Fruit fly (Drosophila melanogaster) whole organism, embryonic: ENCODE data around the gene CG42781.
A peak's percentile ranks its signal among the peaks of the same experiment; 100 is the strongest.

Experiments used
- Adf1 ChIP-seq: fragments of 200-800 bp; sonication (Bioruptor generic); IDR thresholded peaks from 2 replicates; pipeline ENCODE4 v1.3.6; 2022; ENCODE audit warnings: missing biosample characterization, missing genetic modification characterization
- Antp ChIP-seq: fragments of 200-800 bp; sonication (Bioruptor generic); optimal IDR thresholded peaks from 3 replicates; lab custom pipeline; 2016; ENCODE audit warnings: missing biosample characterization, missing genetic modification characterization
- Atf3 ChIP-seq: fragments of 200-800 bp; sonication (Bioruptor generic); optimal IDR thresholded peaks from 3 replicates; lab custom pipeline; 2016; ENCODE audit warnings: missing biosample characterization, missing genetic modification characterization
- Bdp1 ChIP-seq: fragments of 200-800 bp; sonication (Bioruptor generic); optimal IDR thresholded peaks from 3 replicates; lab custom pipeline; 2016; ENCODE audit warnings: missing biosample characterization, missing genetic modification characterization
- Bgb ChIP-seq: fragments of 200-800 bp; sonication (Bioruptor generic); IDR thresholded peaks from 2 replicates; pipeline ENCODE4 v1.3.6; 2022; ENCODE audit warnings: missing biosample characterization, missing genetic modification characterization; ENCODE audit not compliant: partially characterized antibody
- CG11504 ChIP-seq: fragments of 200-800 bp; sonication (Bioruptor generic); optimal IDR thresholded peaks from 3 replicates; lab custom pipeline; 2019; ENCODE audit warnings: missing biosample characterization, mild to moderate bottlenecking, missing genetic modification characterization, moderate library complexity
- CG13894 ChIP-seq: fragments of 200-800 bp; sonication (Bioruptor generic); optimal IDR thresholded peaks from 3 replicates; lab custom pipeline; 2018; ENCODE audit warnings: missing biosample characterization, mild to moderate bottlenecking, missing genetic modification characterization, moderate library complexity
- CG14050 ChIP-seq: fragments of 200-800 bp; sonication (Bioruptor generic); IDR thresholded peaks from 3 replicates; pipeline ENCODE4 v1.3.6; 2022; ENCODE audit warnings: missing biosample characterization, missing genetic modification characterization
- CG14710 ChIP-seq: fragments of 200-800 bp; sonication (Bioruptor generic); optimal IDR thresholded peaks from 3 replicates; lab custom pipeline; 2019; ENCODE audit warnings: missing biosample characterization, mild to moderate bottlenecking, missing genetic modification characterization, moderate library complexity
- CG16813 ChIP-seq: fragments of 200-800 bp; sonication (Bioruptor generic); IDR thresholded peaks from 3 replicates; pipeline ENCODE4 v1.3.6; 2022; ENCODE audit warnings: missing biosample characterization, missing genetic modification characterization; ENCODE audit not compliant: partially characterized antibody
- CG16863 ChIP-seq: fragments of 200-800 bp; sonication (Bioruptor generic); optimal IDR thresholded peaks from 3 replicates; lab custom pipeline; 2016; ENCODE audit warnings: missing biosample characterization, missing genetic modification characterization
- CG17612 ChIP-seq: fragments of 200-800 bp; sonication (Bioruptor generic); IDR thresholded peaks from 2 replicates; pipeline ENCODE4 v1.3.6; 2022; ENCODE audit warnings: missing biosample characterization, missing genetic modification characterization
- CG17912 ChIP-seq: fragments of 200-800 bp; sonication (Bioruptor generic); optimal IDR thresholded peaks from 2 replicates; lab custom pipeline; 2018; ENCODE audit warnings: missing biosample characterization, mild to moderate bottlenecking, missing genetic modification characterization
- CG31388 ChIP-seq: fragments of 200-800 bp; sonication (Bioruptor generic); optimal IDR thresholded peaks from 2 replicates; lab custom pipeline; 2016; ENCODE audit warnings: missing biosample characterization, missing genetic modification characterization
- CG34376 ChIP-seq: fragments of 200-800 bp; sonication (Bioruptor generic); optimal IDR thresholded peaks from 2 replicates; lab custom pipeline; 2018; ENCODE audit warnings: missing biosample characterization, mild to moderate bottlenecking, missing genetic modification characterization
- CG4820 ChIP-seq: fragments of 200-800 bp; sonication (Bioruptor generic); optimal IDR thresholded peaks from 3 replicates; lab custom pipeline; 2016; ENCODE audit warnings: missing biosample characterization, missing genetic modification characterization
- CG5953 ChIP-seq: fragments of 200-800 bp; sonication (Bioruptor generic); IDR thresholded peaks from 2 replicates; pipeline ENCODE4 v1.3.6; 2022; ENCODE audit warnings: missing biosample characterization, missing genetic modification characterization
- CG6654 ChIP-seq: fragments of 200-800 bp; sonication (Bioruptor generic); optimal IDR thresholded peaks from 2 replicates; lab custom pipeline; 2017; ENCODE audit warnings: missing biosample characterization, mild to moderate bottlenecking, missing genetic modification characterization
- CG6854 ChIP-seq: fragments of 200-800 bp; sonication (Bioruptor generic); optimal IDR thresholded peaks from 3 replicates; lab custom pipeline; 2017; ENCODE audit warnings: missing biosample characterization, mild to moderate bottlenecking, missing genetic modification characterization
- CG7839 ChIP-seq: fragments of 200-800 bp; sonication (Bioruptor generic); optimal IDR thresholded peaks from 3 replicates; lab custom pipeline; 2018; ENCODE audit warnings: missing biosample characterization, mild to moderate bottlenecking, missing genetic modification characterization, moderate library complexity
- CG8388 ChIP-seq: fragments of 200-800 bp; sonication (Bioruptor generic); optimal IDR thresholded peaks from 2 replicates; lab custom pipeline; 2019; ENCODE audit warnings: missing biosample characterization, mild to moderate bottlenecking, missing genetic modification characterization, moderate library complexity
- CTCF ChIP-seq: fragments of 200-800 bp; sonication (Bioruptor generic); optimal IDR thresholded peaks from 2 replicates; lab custom pipeline; 2017; ENCODE audit warnings: missing biosample characterization, mild to moderate bottlenecking, missing genetic modification characterization, moderate library complexity
- Dll ChIP-seq: fragments of 200-800 bp; sonication (Bioruptor generic); IDR thresholded peaks from 4 replicates; pipeline ENCODE4 v1.3.6; 2022; ENCODE audit warnings: missing biosample characterization, missing genetic modification characterization; ENCODE audit not compliant: partially characterized antibody
- ERR ChIP-seq: fragments of 200-800 bp; sonication (Bioruptor generic); optimal IDR thresholded peaks from 2 replicates; lab custom pipeline; 2016; ENCODE audit warnings: missing biosample characterization, missing genetic modification characterization
- HLH3B ChIP-seq: fragments of 200-800 bp; sonication (Bioruptor generic); IDR thresholded peaks from 2 replicates; pipeline ENCODE4 v1.3.6; 2022; ENCODE audit warnings: missing biosample characterization, missing genetic modification characterization
- Max ChIP-seq: fragments of 200-800 bp; sonication (Bioruptor generic); optimal IDR thresholded peaks from 2 replicates; lab custom pipeline; 2016; ENCODE audit warnings: missing biosample characterization, mild to moderate bottlenecking, missing genetic modification characterization
- NK7.1 ChIP-seq: fragments of 200-800 bp; sonication (Bioruptor generic); optimal IDR thresholded peaks from 3 replicates; lab custom pipeline; 2016; ENCODE audit warnings: missing biosample characterization, missing genetic modification characterization
- Sin3A ChIP-seq: fragments of >200 bp; optimal IDR thresholded peaks from 2 replicates; lab custom pipeline; 2018
- Six4 ChIP-seq: fragments of 200-800 bp; sonication (Bioruptor generic); optimal IDR thresholded peaks from 2 replicates; lab custom pipeline; 2016; ENCODE audit warnings: missing biosample characterization, missing genetic modification characterization
- ab ChIP-seq: fragments of 200-800 bp; sonication (Bioruptor generic); optimal IDR thresholded peaks from 2 replicates; lab custom pipeline; 2016; ENCODE audit warnings: missing biosample characterization, missing genetic modification characterization
- ato ChIP-seq: fragments of 200-800 bp; sonication (Bioruptor generic); IDR thresholded peaks from 2 replicates; pipeline ENCODE4 v1.3.6; 2022; ENCODE audit warnings: missing biosample characterization, missing genetic modification characterization; ENCODE audit not compliant: partially characterized antibody
- cg ChIP-seq: fragments of 200-800 bp; sonication (Bioruptor generic); optimal IDR thresholded peaks from 3 replicates; lab custom pipeline; 2019; ENCODE audit warnings: missing biosample characterization, mild to moderate bottlenecking, missing genetic modification characterization, moderate library complexity
- chif ChIP-seq, 2 experiments: fragments of 200-800 bp; sonication (Bioruptor generic); optimal IDR thresholded peaks; 3 replicates each; lab custom pipeline; 2016; ENCODE audit warnings: missing biosample characterization in 2 of 2, missing genetic modification characterization in 2 of 2
- dysf ChIP-seq: fragments of 200-800 bp; sonication (Bioruptor generic); IDR thresholded peaks from 3 replicates; pipeline ENCODE4 v1.3.6; 2022; ENCODE audit warnings: missing biosample characterization, missing genetic modification characterization
- emc ChIP-seq: fragments of 200-800 bp; sonication (Bioruptor generic); optimal IDR thresholded peaks from 2 replicates; lab custom pipeline; 2016; ENCODE audit warnings: missing biosample characterization, missing genetic modification characterization
- ems ChIP-seq: fragments of 200-800 bp; sonication (Bioruptor generic); optimal IDR thresholded peaks from 3 replicates; lab custom pipeline; 2016; ENCODE audit warnings: missing biosample characterization, missing genetic modification characterization
- en ChIP-seq: fragments of 200-800 bp; sonication (Bioruptor generic); optimal IDR thresholded peaks from 2 replicates; lab custom pipeline; 2016; ENCODE audit warnings: missing biosample characterization, missing genetic modification characterization
- fd64A ChIP-seq: fragments of 200-800 bp; sonication (Bioruptor generic); optimal IDR thresholded peaks from 3 replicates; lab custom pipeline; 2018; ENCODE audit warnings: missing biosample characterization, mild to moderate bottlenecking, missing genetic modification characterization
- gcm2 ChIP-seq: fragments of 200-800 bp; sonication (Bioruptor generic); optimal IDR thresholded peaks from 2 replicates; lab custom pipeline; 2016; ENCODE audit warnings: missing biosample characterization, missing genetic modification characterization
- hbn ChIP-seq: fragments of 200-800 bp; sonication (Bioruptor generic); IDR thresholded peaks from 2 replicates; pipeline ENCODE4 v1.3.6; 2022; ENCODE audit warnings: missing biosample characterization, missing genetic modification characterization; ENCODE audit not compliant: partially characterized antibody
- jing ChIP-seq: fragments of 200-800 bp; sonication (Bioruptor generic); optimal IDR thresholded peaks from 2 replicates; lab custom pipeline; 2018; ENCODE audit warnings: missing biosample characterization, mild to moderate bottlenecking, missing genetic modification characterization
- lilli ChIP-seq: fragments of 200-800 bp; sonication (Bioruptor generic); optimal IDR thresholded peaks from 3 replicates; lab custom pipeline; 2016; ENCODE audit warnings: missing biosample characterization, missing genetic modification characterization
- ranshi ChIP-seq: fragments of 200-800 bp; sonication (Bioruptor generic); IDR thresholded peaks from 2 replicates; pipeline ENCODE4 v1.3.6; 2022; ENCODE audit warnings: missing biosample characterization, missing genetic modification characterization
- sc ChIP-seq, 3 experiments: fragments of >200 bp in 2 of 3; fragments of 200-800 bp in 1 of 3; sonication (Bioruptor generic) in 1 of 3; optimal IDR thresholded peaks; 2 replicates in 2 of 3; 3 replicates in 1 of 3; lab custom pipeline; 2017; ENCODE audit warnings: mild to moderate bottlenecking in 1 of 3, missing biosample characterization in 1 of 3, missing genetic modification characterization in 1 of 3, missing genetic modification reagents in 1 of 3
- sim ChIP-seq: fragments of 200-800 bp; sonication (Bioruptor generic); IDR thresholded peaks from 2 replicates; pipeline ENCODE4 v1.3.6; 2022; ENCODE audit warnings: missing biosample characterization, missing genetic modification characterization
- sima ChIP-seq: fragments of 200-800 bp; sonication (Bioruptor generic); optimal IDR thresholded peaks from 2 replicates; lab custom pipeline; 2016; ENCODE audit warnings: missing biosample characterization, missing genetic modification characterization
- slbo ChIP-seq: fragments of 200-800 bp; sonication (Bioruptor generic); IDR thresholded peaks from 2 replicates; pipeline ENCODE4 v1.3.6; 2022; ENCODE audit warnings: missing biosample characterization, missing genetic modification characterization
- sqz ChIP-seq: fragments of 200-800 bp; sonication (Bioruptor generic); optimal IDR thresholded peaks from 3 replicates; lab custom pipeline; 2018; ENCODE audit warnings: missing biosample characterization, mild to moderate bottlenecking, missing genetic modification characterization
- trem ChIP-seq: fragments of 200-800 bp; optimal IDR thresholded peaks from 3 replicates; lab custom pipeline; 2019; ENCODE audit warnings: missing biosample characterization, mild to moderate bottlenecking, missing genetic modification characterization, moderate library complexity
- vvl ChIP-seq: fragments of 200-800 bp; sonication (Bioruptor generic); IDR thresholded peaks from 2 replicates; pipeline ENCODE4 v1.3.6; 2022; ENCODE audit warnings: missing biosample characterization, missing genetic modification characterization

CG42781 gene

DNA sequence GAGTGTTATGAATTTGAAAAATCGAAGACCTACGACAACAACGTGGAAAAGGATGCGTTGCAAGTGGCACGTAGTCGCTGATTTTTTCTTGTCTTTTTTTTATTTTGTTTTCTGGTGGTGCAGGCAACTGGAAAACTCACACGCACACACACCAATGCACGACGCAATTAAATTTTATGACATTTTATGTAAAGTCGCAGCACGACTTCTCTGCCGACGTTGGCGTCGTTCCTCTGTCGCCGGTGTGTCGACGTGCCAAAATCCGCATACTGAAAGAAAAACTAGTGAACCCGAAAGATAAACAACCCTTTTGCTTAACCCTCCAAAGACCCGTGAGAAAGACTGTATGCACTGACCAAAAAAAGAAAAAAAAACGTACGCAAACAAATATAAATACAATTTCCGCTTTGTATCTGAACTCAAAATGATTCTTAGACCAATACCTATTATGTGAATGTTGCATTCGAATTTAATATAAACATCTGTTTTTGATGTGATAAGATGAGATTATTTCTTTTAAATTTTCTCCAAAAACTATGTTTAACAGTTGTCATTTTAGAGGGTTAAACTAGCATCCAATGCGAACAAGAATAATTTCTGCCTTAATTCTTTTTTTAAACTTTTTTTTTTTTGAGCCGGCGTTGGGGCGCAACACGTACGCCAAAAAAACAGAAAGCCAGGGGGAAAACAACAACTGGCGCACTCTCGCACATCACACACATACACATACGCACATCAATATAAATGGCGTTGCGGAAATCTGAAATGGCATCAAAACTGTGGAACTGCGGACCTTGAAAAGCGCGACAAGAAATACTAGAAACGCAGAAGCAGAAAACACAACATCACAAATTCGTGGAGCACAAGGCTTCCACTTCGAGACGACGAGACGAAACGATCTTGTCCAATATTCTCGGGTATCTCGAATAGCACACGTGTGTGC is 48.7 kb downstream of the CG42781 start (continued):
- TF ChIP-seq ato = no peak
- no peak for TF ChIP-seq Bdp1 (GFP tag; lab: Kevin White, UChicago)
- TF ChIP-seq Six4 (GFP tag; lab: Kevin White, UChicago) = no peak
- peak; percentile 66 for TF ChIP-seq Adf1 (GFP tag; lab: Robert Waterston, UW)
- no peak for TF ChIP-seq CG16813 (GFP tag; lab: Robert Waterston, UW)
- peak; percentile 21 for TF ChIP-seq NK7.1 (GFP tag; lab: Kevin White, UChicago)
- peak; percentile 74 for TF ChIP-seq CG6654 (GFP tag; lab: Kevin White, UChicago)
- no peak for TF ChIP-seq Max (GFP tag; lab: Kevin White, UChicago)
- no peak for TF ChIP-seq CG4820 (GFP tag; lab: Kevin White, UChicago)
- TF ChIP-seq gcm2 (GFP tag; lab: Kevin White, UChicago) = no peak
- TF ChIP-seq Sin3A (lab: Kevin White, UChicago) = no peak
- TF ChIP-seq sima (GFP tag; lab: Kevin White, UChicago) = no peak
- TF ChIP-seq CG14050 = no peak
- no peak for TF ChIP-seq CG13894 (tag; lab: Kevin White, UChicago)
- TF ChIP-seq CG8388 (GFP tag; lab: Kevin White, UChicago) = no peak
- TF ChIP-seq cg (GFP tag; lab: Kevin White, UChicago) = peak; percentile 18
- TF ChIP-seq CG5953 (GFP tag; lab: Robert Waterston, UW) = no peak
- TF ChIP-seq jing (GFP tag; lab: Kevin White, UChicago) = no peak
- TF ChIP-seq CG17912 (GFP tag; lab: Kevin White, UChicago) = no peak
- TF ChIP-seq Antp (GFP tag; lab: Kevin White, UChicago) = no peak
- TF ChIP-seq sc (optimal IDR thresholded peaks at IDR 0.05; lab: Kevin White, UChicago) = no peak
- no peak for TF ChIP-seq sc (GFP tag; optimal IDR thresholded peaks at IDR 0.05; lab: Kevin White, UChicago)
- peak; percentile 14; the same call in 1 of the 2 replicates for TF ChIP-seq vvl (GFP tag; lab: Robert Waterston, UW)
- TF ChIP-seq CG11504 (tag; lab: Kevin White, UChicago) = no peak
- peak; percentile 59; the same call in 2 of the 3 replicates for TF ChIP-seq dysf (GFP tag; lab: Robert Waterston, UW)
- TF ChIP-seq CG31388 (GFP tag; lab: Kevin White, UChicago) = no peak
- peak; percentile 29 for TF ChIP-seq CG16863
- TF ChIP-seq lilli (GFP tag; lab: Kevin White, UChicago) = peak; percentile 71
- peak; percentile 70 for TF ChIP-seq slbo (GFP tag; lab: Robert Waterston, UW)
- no peak for TF ChIP-seq CG34376 (GFP tag; lab: Kevin White, UChicago)
- no peak for TF ChIP-seq fd64A
- no peak for TF ChIP-seq CG17612
- TF ChIP-seq Bgb (GFP tag; lab: Robert Waterston, UW) = no peak
- no peak for TF ChIP-seq hbn (GFP tag; lab: Robert Waterston, UW)
- no peak for TF ChIP-seq ERR (GFP tag; lab: Kevin White, UChicago)
- no peak for TF ChIP-seq sim (GFP tag; lab: Robert Waterston, UW)
- TF ChIP-seq trem = no peak
- TF ChIP-seq Atf3 (GFP tag; lab: Kevin White, UChicago) = peak; percentile 2
- no peak for TF ChIP-seq HLH3B (GFP tag; lab: Robert Waterston, UW)
- peak; percentile 5 for TF ChIP-seq emc (GFP tag; lab: Kevin White, UChicago)
- peak in 1 of 2 experiments; percentile 52 for TF ChIP-seq chif (GFP tag; optimal IDR thresholded peaks at IDR 0.05; lab: Kevin White, UChicago)
- TF ChIP-seq en (GFP tag; lab: Kevin White, UChicago) = no peak
- no peak for TF ChIP-seq Dll (GFP tag; lab: Robert Waterston, UW)
- no peak for TF ChIP-seq ab (GFP tag; lab: Kevin White, UChicago)
- TF ChIP-seq ems (GFP tag; lab: Kevin White, UChicago) = peak; percentile 7
- peak; percentile 31 for TF ChIP-seq CG7839
- no peak for TF ChIP-seq ranshi (GFP tag; lab: Robert Waterston, UW)
- TF ChIP-seq CTCF (GFP tag; lab: Kevin White, UChicago) = no peak
- TF ChIP-seq sqz (GFP tag; lab: Kevin White, UChicago) = peak; percentile 38
- TF ChIP-seq CG14710 (tag; lab: Kevin White, UChicago) = no peak
- TF ChIP-seq CG6854 (GFP tag; lab: Kevin White, UChicago) = no peak
